Worm (Caenorhabditis elegans) whole organism, L3 larva: ENCODE results near the gene ptr-6.

Experiments
- lin-39 ChIP-seq: fragments of 150-350 bp; optimal IDR thresholded peaks from 2 replicates; lab custom pipeline; 2018; ENCODE audit warnings: missing biosample characterization, missing genetic modification reagents, missing genetic modification characterization
- nhr-237 ChIP-seq: fragments of 150-350 bp; optimal IDR thresholded peaks from 2 replicates; lab custom pipeline; 2014; ENCODE audit warnings: missing biosample characterization, missing genetic modification characterization
- nhr-25 ChIP-seq: sonication (generic microtip); optimal IDR thresholded peaks from 2 replicates; lab custom pipeline; 2017; ENCODE audit warnings: missing biosample characterization, missing genetic modification characterization
- pha-4 ChIP-seq: fragments of 150-350 bp; optimal IDR thresholded peaks from 2 replicates; lab custom pipeline; 2014; ENCODE audit warnings: missing biosample characterization, missing genetic modification reagents, missing genetic modification characterization
- pqm-1 ChIP-seq: fragments of 150-350 bp; optimal IDR thresholded peaks from 2 replicates; lab custom pipeline; 2017; ENCODE audit warnings: missing biosample characterization, missing genetic modification characterization, inconsistent platforms
- snpc-4 ChIP-seq: fragments of 150-350 bp; optimal IDR thresholded peaks from 2 replicates; lab custom pipeline; 2014; ENCODE audit warnings: missing biosample characterization, missing genetic modification characterization
- zag-1 ChIP-seq: fragments of 150-350 bp; optimal IDR thresholded peaks from 2 replicates; lab custom pipeline; 2014; ENCODE audit warnings: missing biosample characterization, missing genetic modification characterization

DNA sequence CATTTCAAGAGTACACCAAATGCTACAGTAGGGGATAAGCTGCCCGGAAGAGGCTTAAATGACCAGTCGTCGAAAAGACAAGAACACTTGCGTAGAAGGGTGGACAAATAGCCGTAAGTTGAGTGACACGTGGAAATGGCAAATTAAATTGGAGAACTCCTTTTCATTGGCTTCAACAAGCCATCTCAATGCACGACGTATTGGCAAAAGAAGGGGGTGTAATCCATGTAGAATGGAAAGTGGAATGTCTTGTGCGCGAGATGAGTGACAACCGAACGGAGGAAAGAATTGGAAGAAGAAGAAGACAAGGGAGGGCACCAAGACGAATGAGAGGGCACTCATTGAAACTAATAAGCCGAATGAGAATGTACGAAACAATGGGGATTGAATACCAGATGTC is 18.0 kb downstream of the ptr-6 start:
- TF ChIP-seq zag-1 (tag; lab: Kevin White, UChicago) (no peak), nhr-25 (tag; lab: Kevin White, UChicago) (no peak), snpc-4 (tag; lab: Kevin White, UChicago) (no peak), pqm-1 (tag; lab: Kevin White, UChicago) (no peak), pha-4 (tag; lab: Kevin White, UChicago) (no peak), lin-39 (no peak), nhr-237 (tag; lab: Kevin White, UChicago) (no peak)
